Worm (Caenorhabditis elegans): ENCODE data around the gene srlf-1.

The srlf-1 gene

ce11 chrII:7756810-7757209 lies 33.6 kb upstream of the srlf-1 start (continued):
- TF ChIP-seq unc-130 (GFP tag; optimal IDR thresholded peaks at IDR 0.05) (peak; percentile 35), hsf-1 (GFP tag; IDR thresholded peaks at IDR 0.05) (peak; percentile 72), atf-7 (tag; optimal IDR thresholded peaks at IDR 0.05) (peak; percentile 68), ztf-18 (tag; optimal IDR thresholded peaks at IDR 0.05) (peak; percentile 59), pbrm-1 (GFP tag; IDR thresholded peaks at IDR 0.05) (peak; percentile 72), mxl-1 (tag; optimal IDR thresholded peaks at IDR 0.05) (peak; percentile 25), ZK185.1 (tag; optimal IDR thresholded peaks at IDR 0.05; ENCODE audit: poor library complexity, severe bottlenecking) (peak; percentile 67), madf-3 (GFP tag; IDR thresholded peaks at IDR 0.05) (0 out of 2 replicates have a peak, but pooled peaks have one; percentile 25), ceh-91 (GFP tag; IDR thresholded peaks at IDR 0.05) (no peak), cebp-1 (GFP tag; IDR thresholded peaks at IDR 0.05) (no peak), cebp-1 (tag; optimal IDR thresholded peaks at IDR 0.05) (peak; percentile 58), rec-8 (tag; optimal IDR thresholded peaks at IDR 0.05) (peak in 1 of 2 experiments; percentile 38), lin-35 (GFP tag; optimal IDR thresholded peaks at IDR 0.05) (peak in 1 of 3 experiments; percentile 10), rpc-1 (optimal IDR thresholded peaks at IDR 0.05) (peak; percentile 74), rpc-1 (tag; optimal IDR thresholded peaks at IDR 0.05) (peak; percentile 90), tbp1 (GFP tag; optimal IDR thresholded peaks at IDR 0.05) (peak; percentile 92), T07F8.4 (tag; optimal IDR thresholded peaks at IDR 0.05) (no peak), F57A8.1 (GFP tag; optimal IDR thresholded peaks at IDR 0.05) (no peak), die-1 (tag; optimal IDR thresholded peaks at IDR 0.05) (peak; percentile 78), ztf-3 (GFP tag; optimal IDR thresholded peaks at IDR 0.05) (peak; percentile 59), let-526 (GFP tag; IDR thresholded peaks at IDR 0.05) (0 out of 2 replicates have a peak, but pooled peaks have one; percentile 46), ama-1 (optimal IDR thresholded peaks at IDR 0.05) (no peak), ama-1 (GFP tag; optimal IDR thresholded peaks at IDR 0.05) (peak in 1 of 2 experiments; percentile 31), snpc-3.4 (tag; optimal IDR thresholded peaks at IDR 0.05) (peak; percentile 17), him-1 (tag; optimal IDR thresholded peaks at IDR 0.05) (peak; percentile 79), lin-54 (GFP tag; optimal IDR thresholded peaks at IDR 0.05) (peak; percentile 55), ztf-26 (tag; optimal IDR thresholded peaks at IDR 0.05) (peak; percentile 17), D2030.7 (GFP tag; IDR thresholded peaks at IDR 0.05) (peak; percentile 46), F22D6.2 (tag; optimal IDR thresholded peaks at IDR 0.05) (peak; percentile 38), Y95B8A.8 (GFP tag; IDR thresholded peaks at IDR 0.05) (0 out of 2 replicates have a peak, but pooled peaks have one; percentile 10), tlf-1 (GFP tag; optimal IDR thresholded peaks at IDR 0.05) (peak; percentile 39), B0336.3 (GFP tag; IDR thresholded peaks at IDR 0.05) (peak; percentile 23; the same call in 1 of the 2 replicates), xnd-1 (tag; optimal IDR thresholded peaks at IDR 0.05) (no peak), F52B5.7 (tag; optimal IDR thresholded peaks at IDR 0.05) (no peak), mes-4 (tag; optimal IDR thresholded peaks at IDR 0.05) (peak; percentile 8), ets-4 (GFP tag; optimal IDR thresholded peaks at IDR 0.05) (no peak), madf-6 (GFP tag; IDR thresholded peaks at IDR 0.05) (peak; percentile 70), madf-8 (GFP tag; conservative IDR thresholded peaks at IDR 0.05) (peak; percentile 57), tbx-9 (tag; optimal IDR thresholded peaks at IDR 0.05; ENCODE audit: borderline replicate concordance) (no peak), ekl-4 (GFP tag; IDR thresholded peaks at IDR 0.05) (0 out of 2 replicates have a peak, but pooled peaks have one; percentile 44), C17E4.6 (GFP tag; IDR thresholded peaks at IDR 0.05) (0 out of 2 replicates have a peak, but pooled peaks have one; percentile 48), let-607 (tag; optimal IDR thresholded peaks at IDR 0.05) (peak in 1 of 2 experiments; percentile 27), ceh-79 (tag; optimal IDR thresholded peaks at IDR 0.05) (peak; percentile 54), F10E7.11 (tag; optimal IDR thresholded peaks at IDR 0.05) (no peak), zim-3 (tag; optimal IDR thresholded peaks at IDR 0.05) (peak; percentile 18), nhr-90 (tag; optimal IDR thresholded peaks at IDR 0.05) (peak; percentile 68), aptf-3 (GFP tag; IDR thresholded peaks at IDR 0.05) (0 out of 2 replicates have a peak, but pooled peaks have one; percentile 42), nfyb-1 (GFP tag; IDR thresholded peaks at IDR 0.05) (peak; percentile 69; the same call in 1 of the 2 replicates), ceh-40 (GFP tag; IDR thresholded peaks at IDR 0.05) (0 out of 2 replicates have a peak, but pooled peaks have one; percentile 28)
